Worm (Caenorhabditis elegans) whole organism, L1 larva: ENCODE data around the gene acs-11.

Experiments
- lin-39 ChIP-seq: fragments of 150-350 bp; optimal IDR thresholded peaks from 2 replicates; lab custom pipeline; 2014; ENCODE audit warnings: missing biosample characterization, missing genetic modification reagents, missing genetic modification characterization
- mdl-1 ChIP-seq, 2 experiments: fragments of 150-350 bp; optimal IDR thresholded peaks; 2 replicates each; lab custom pipeline; 2014 to 2017; ENCODE audit warnings: missing biosample characterization in 2 of 2, missing genetic modification characterization in 2 of 2, inconsistent platforms in 1 of 2
- pag-3 ChIP-seq: sonication (generic microtip); optimal IDR thresholded peaks from 2 replicates; lab custom pipeline; 2017; ENCODE audit warnings: missing genetic modification characterization, mild to moderate bottlenecking, missing compliant biosample characterization, antibody characterized with exemption, borderline replicate concordance; ENCODE audit not compliant: insufficient read depth
- tbx-2 ChIP-seq: sonication (generic microtip); optimal IDR thresholded peaks from 2 replicates; lab custom pipeline; 2016; ENCODE audit warnings: missing genetic modification characterization, missing compliant biosample characterization

DNA sequence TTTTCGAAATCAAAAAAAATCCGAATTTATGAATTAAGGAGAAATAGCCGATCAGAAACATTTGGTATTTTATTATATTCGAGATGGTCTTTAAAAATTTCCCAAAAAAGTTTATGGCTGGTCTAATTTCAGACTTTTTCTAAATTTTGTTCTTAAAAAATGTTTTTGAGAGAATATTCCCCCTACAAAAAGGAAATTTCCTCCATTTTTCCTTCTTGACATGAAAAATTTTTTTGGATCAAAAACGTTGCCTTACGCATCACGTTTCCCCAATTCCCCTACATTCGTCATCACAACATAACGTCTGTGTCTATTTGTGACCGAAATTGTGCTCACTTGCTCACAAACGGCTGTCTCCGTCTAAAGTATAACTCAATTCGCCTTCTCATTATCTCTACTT, 51.4 kb downstream of the acs-11 start:
- no peak for TF ChIP-seq pag-3
- no peak for TF ChIP-seq mdl-1 (tag; optimal IDR thresholded peaks at IDR 0.05; lab: Kevin White, UChicago)
- TF ChIP-seq tbx-2: no peak
- no peak for TF ChIP-seq lin-39 (tag; lab: Kevin White, UChicago)
